Fruit fly (Drosophila melanogaster): Measurements from ENCODE around the gene CG2656.

The CG2656 gene

DNA sequence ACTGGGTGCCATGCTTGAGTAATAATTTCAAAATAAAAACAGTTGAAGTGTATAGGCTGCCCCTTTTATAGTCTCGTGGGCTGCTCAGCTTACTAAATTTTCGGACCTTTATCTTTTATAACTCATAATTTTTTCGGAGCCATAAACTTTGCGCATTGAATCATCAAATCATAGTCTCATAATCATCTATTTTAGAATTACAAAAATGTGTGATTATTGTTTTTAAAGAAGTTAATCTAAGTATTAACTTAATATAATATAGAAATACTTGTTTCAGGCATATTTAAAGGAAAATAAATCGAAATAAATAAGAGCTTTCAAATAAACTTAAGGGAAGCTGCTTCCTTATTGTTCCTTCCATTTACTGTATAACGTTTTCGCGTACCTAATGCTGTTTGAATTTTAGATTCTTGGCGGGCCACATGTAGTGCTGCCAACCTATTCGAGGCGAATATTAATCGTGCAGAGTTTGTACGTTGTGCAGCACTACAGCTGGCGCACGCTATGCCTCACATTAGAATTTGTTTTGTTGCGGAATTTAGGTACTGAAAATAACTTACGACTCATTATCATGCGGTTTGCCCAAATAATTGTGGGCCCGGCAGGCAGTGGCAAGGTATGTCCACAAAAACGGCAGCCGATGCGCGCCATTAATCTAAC, at the start of gene CG2656, which contains the start of gene CG14610 (continued):
- TF ChIP-seq YL-1 (GFP tag; optimal IDR thresholded peaks at IDR 0.05) (peak; percentile 80), E2f1 (GFP tag; IDR thresholded peaks at IDR 0.05) (peak; percentile 26; the same call in 1 of the 2 replicates), CG6813 (GFP tag; optimal IDR thresholded peaks at IDR 0.05) (no peak), CG4730 (GFP tag; IDR thresholded peaks at IDR 0.05) (no peak), CG7786 (GFP tag; optimal IDR thresholded peaks at IDR 0.05) (peak; percentile 84), da (GFP tag; optimal IDR thresholded peaks at IDR 0.05) (peak; percentile 57), pum (GFP tag; optimal IDR thresholded peaks at IDR 0.05) (peak; percentile 88), CG10274 (GFP tag; optimal IDR thresholded peaks at IDR 0.05) (no peak), Hr3 (GFP tag; optimal IDR thresholded peaks at IDR 0.05) (peak; percentile 81), nau (GFP tag; optimal IDR thresholded peaks at IDR 0.05) (no peak), fru (optimal IDR thresholded peaks at IDR 0.05) (no peak), Dref (GFP tag; IDR thresholded peaks at IDR 0.05) (peak; percentile 50; the same call in 1 of the 2 replicates), ab (GFP tag; optimal IDR thresholded peaks at IDR 0.05) (no peak), CG18764 (GFP tag; optimal IDR thresholded peaks at IDR 0.05) (peak; percentile 78), bsh (GFP tag; optimal IDR thresholded peaks at IDR 0.05) (peak in 1 of 2 experiments; percentile 63), CG13894 (tag; optimal IDR thresholded peaks at IDR 0.05) (no peak), pho (GFP tag; optimal IDR thresholded peaks at IDR 0.05) (peak; percentile 78), Mad (GFP tag; optimal IDR thresholded peaks at IDR 0.05) (peak; percentile 88), al (GFP tag; IDR thresholded peaks at IDR 0.05) (no peak), chm (GFP tag; IDR thresholded peaks at IDR 0.05) (peak; percentile 47; the same call in 1 of the 2 replicates), CG3847 (GFP tag; IDR thresholded peaks at IDR 0.05) (peak; percentile 94), Gsc (GFP tag; IDR thresholded peaks at IDR 0.05) (no peak), Fer1 (GFP tag; optimal IDR thresholded peaks at IDR 0.05) (peak; percentile 92), PHDP (tag; optimal IDR thresholded peaks at IDR 0.05) (peak; percentile 55), CHES-1-like (GFP tag; optimal IDR thresholded peaks at IDR 0.05) (peak; percentile 82), hbn (GFP tag; IDR thresholded peaks at IDR 0.05; ENCODE audit: partially characterized antibody) (peak; percentile 50), usp (GFP tag; optimal IDR thresholded peaks at IDR 0.05) (no peak), br (optimal IDR thresholded peaks at IDR 0.05) (no peak), CG6765 (GFP tag; optimal IDR thresholded peaks at IDR 0.05) (peak; percentile 6), zen2 (GFP tag; IDR thresholded peaks at IDR 0.05; ENCODE audit: partially characterized antibody) (no peak; the same call in 2 of the 3 replicates), CG1024 (GFP tag; IDR thresholded peaks at IDR 0.05) (peak; percentile 74), ash1 (GFP tag; optimal IDR thresholded peaks at IDR 0.05) (peak; percentile 31), CG34376 (GFP tag; optimal IDR thresholded peaks at IDR 0.05) (peak; percentile 27), tup (GFP tag; optimal IDR thresholded peaks at IDR 0.05) (peak; percentile 84), wdn (GFP tag; IDR thresholded peaks at IDR 0.05) (0 out of 2 replicates have a peak, but pooled peaks have one; percentile 44), nmo (GFP tag; optimal IDR thresholded peaks at IDR 0.05) (peak; percentile 68), inv (GFP tag; IDR thresholded peaks at IDR 0.05; ENCODE audit: partially characterized antibody) (peak; percentile 37; the same call in 1 of the 2 replicates), Med (GFP tag) (peak; percentile 98), Dek (tag; optimal IDR thresholded peaks at IDR 0.05) (no peak), ttk (GFP tag; IDR thresholded peaks at IDR 0.05) (peak; percentile 57; the same call in 1 of the 2 replicates), CG16813 (GFP tag; IDR thresholded peaks at IDR 0.05; ENCODE audit: partially characterized antibody) (peak; percentile 50; the same call in 2 of the 3 replicates), Nf-YA (GFP tag; IDR thresholded peaks at IDR 0.05) (peak; percentile 25; the same call in 1 of the 2 replicates), CG9215 (GFP tag; IDR thresholded peaks at IDR 0.05) (no peak), Ets65A (GFP tag) (peak; percentile 99), p53 (GFP tag; optimal IDR thresholded peaks at IDR 0.05) (peak; percentile 80), CG12155 (GFP tag; optimal IDR thresholded peaks at IDR 0.05) (peak; percentile 86), oc (tag; optimal IDR thresholded peaks at IDR 0.05) (no peak), twi (tag; optimal IDR thresholded peaks at IDR 0.05) (peak; percentile 16), CG17612 (GFP tag; IDR thresholded peaks at IDR 0.05) (no peak), CG17802 (tag; optimal IDR thresholded peaks at IDR 0.05) (peak; percentile 26)
